Fruit fly (Drosophila melanogaster): ENCODE measurements around the gene cal1.
A peak's percentile ranks its signal among the peaks of the same experiment; 100 is the strongest.

DNA sequence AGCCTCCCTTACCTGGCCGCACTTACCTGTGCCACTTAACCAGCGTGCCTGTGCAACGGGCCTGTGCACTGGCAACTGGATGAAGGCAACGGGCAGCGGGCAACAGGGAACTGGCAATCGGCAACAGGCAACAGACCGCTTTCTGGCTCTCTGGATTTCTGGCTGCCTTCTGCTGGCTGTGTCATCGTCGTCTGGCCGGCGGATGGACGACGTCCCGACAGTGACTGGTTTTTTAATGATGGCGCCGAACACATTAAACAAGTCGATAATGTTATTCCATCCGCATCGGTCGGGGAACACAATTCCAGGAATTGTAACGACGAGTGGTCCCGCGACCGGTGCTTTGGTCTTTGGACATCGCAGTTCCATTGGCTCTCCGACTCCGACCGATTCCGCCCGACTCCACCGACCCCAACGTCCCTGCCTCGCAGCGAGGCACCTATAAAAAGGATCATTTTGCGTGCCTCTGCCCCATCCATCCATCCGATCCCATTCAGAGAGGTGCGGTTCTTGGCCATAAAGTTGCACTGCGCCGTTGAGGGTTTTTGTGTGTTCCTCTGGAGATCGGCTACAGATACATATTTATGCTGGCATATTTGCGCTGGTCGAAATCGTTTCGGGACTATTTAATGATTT lies 26.2 kb upstream of the cal1 start:
- TF ChIP-seq CG11247 (GFP tag; IDR thresholded peaks at IDR 0.05) (no peak), CG2120 (GFP tag; optimal IDR thresholded peaks at IDR 0.05) (no peak), mld (GFP tag; IDR thresholded peaks at IDR 0.05; ENCODE audit: partially characterized antibody) (no peak), CG10321 (GFP tag; IDR thresholded peaks at IDR 0.05) (no peak), Side (GFP tag; optimal IDR thresholded peaks at IDR 0.05) (no peak), CG9876 (GFP tag; optimal IDR thresholded peaks at IDR 0.05) (no peak), CG8478 (optimal IDR thresholded peaks at IDR 0.05) (peak; percentile 14), CkIIα-i1 (GFP tag; IDR thresholded peaks at IDR 0.05) (no peak), Dfd (GFP tag; optimal IDR thresholded peaks at IDR 0.05) (no peak), emc (GFP tag; optimal IDR thresholded peaks at IDR 0.05) (no peak)

All from whole organism, embryonic.